Worm (Caenorhabditis elegans) whole organism, mixed stage, embryonic: Measurements from ENCODE around the gene F01G10.4.

Source experiments
- elt-3 ChIP-seq: fragments of 150-350 bp; optimal IDR thresholded peaks from 2 replicates; lab custom pipeline; 2014; ENCODE audit warnings: missing biosample characterization, missing genetic modification characterization
- lin-32 ChIP-seq: fragments of 200-800 bp; sonication (Bioruptor generic); optimal IDR thresholded peaks from 2 replicates; lab custom pipeline; 2018; ENCODE audit warnings: mild to moderate bottlenecking, missing genetic modification characterization, missing compliant biosample characterization
- mep-1 ChIP-seq: fragments of 150-350 bp; optimal IDR thresholded peaks from 2 replicates; lab custom pipeline; 2017; ENCODE audit warnings: missing biosample characterization, missing genetic modification reagents, missing genetic modification characterization, inconsistent platforms
- mls-2 ChIP-seq: sonication (generic microtip); optimal IDR thresholded peaks from 2 replicates; lab custom pipeline; 2016; ENCODE audit warnings: mild to moderate bottlenecking, missing genetic modification characterization, moderate library complexity, missing compliant biosample characterization
- pha-4 ChIP-seq: fragments of 150-350 bp; optimal IDR thresholded peaks from 2 replicates; lab custom pipeline; 2018; ENCODE audit warnings: missing biosample characterization, missing genetic modification reagents, missing genetic modification characterization
- sptf-1 ChIP-seq: sonication (generic microtip); optimal IDR thresholded peaks from 2 replicates; lab custom pipeline; 2017; ENCODE audit warnings: mild to moderate bottlenecking, missing genetic modification characterization, moderate library complexity, missing compliant biosample characterization
- unc-39 ChIP-seq: fragments of 150-350 bp; optimal IDR thresholded peaks from 2 replicates; lab custom pipeline; 2014; ENCODE audit warnings: missing biosample characterization, missing genetic modification characterization
- zip-8 ChIP-seq: fragments of 150-350 bp; optimal IDR thresholded peaks from 2 replicates; lab custom pipeline; 2014; ENCODE audit warnings: missing biosample characterization, missing genetic modification characterization

ce11 chrIV:10243276-10243675, 10.9 kb upstream of the F01G10.4 start, which contains the start of gene tkt-1:
- no peak for TF ChIP-seq sptf-1 (tag; lab: Kevin White, UChicago)
- no peak for TF ChIP-seq elt-3 (tag; lab: Kevin White, UChicago)
- TF ChIP-seq pha-4 (tag; lab: Kevin White, UChicago): no peak
- TF ChIP-seq zip-8: no peak
- no peak for TF ChIP-seq mls-2 (tag; lab: Kevin White, UChicago)
- TF ChIP-seq unc-39: no peak
- TF ChIP-seq mep-1 (tag; lab: Kevin White, UChicago): no peak
- no peak for TF ChIP-seq lin-32 (GFP tag; lab: Kevin White, UChicago)
